Fruit fly (Drosophila melanogaster) whole organism, wandering third instar larva: ENCODE measurements around the gene CG43998.
A peak's percentile ranks its signal among the peaks of the same experiment; 100 is the strongest.

Source experiments
- CrebA ChIP-seq: fragments of 200-800 bp; sonication (Bioruptor generic); optimal IDR thresholded peaks from 2 replicates; lab custom pipeline; 2016; ENCODE audit warnings: missing biosample characterization, mild to moderate bottlenecking, missing genetic modification characterization, borderline replicate concordance
- Dfd ChIP-seq: fragments of >200 bp; optimal IDR thresholded peaks from 2 replicates; lab custom pipeline; 2017; ENCODE audit warnings: missing biosample characterization, missing genetic modification characterization
- HLH106 ChIP-seq: fragments of 200-800 bp; optimal IDR thresholded peaks from 3 replicates; lab custom pipeline; 2019; ENCODE audit warnings: missing biosample characterization, mild to moderate bottlenecking, missing genetic modification characterization, moderate library complexity
- Hr78 ChIP-seq: fragments of >200 bp; optimal IDR thresholded peaks from 2 replicates; lab custom pipeline; 2017; ENCODE audit warnings: missing biosample characterization, missing genetic modification characterization
- N ChIP-seq: fragments of >200 bp; optimal IDR thresholded peaks from 2 replicates; lab custom pipeline; 2018; ENCODE audit warnings: missing biosample characterization, missing external identifiers, missing genetic modification characterization
- Rel ChIP-seq, 2 experiments: fragments of 200-800 bp; sonication (Bioruptor generic) in 1 of 2; optimal IDR thresholded peaks; 2 replicates in 1 of 2; 3 replicates in 1 of 2; lab custom pipeline; 2016 to 2019; ENCODE audit warnings: mild to moderate bottlenecking in 2 of 2, missing biosample characterization in 2 of 2, missing genetic modification characterization in 2 of 2, moderate library complexity in 1 of 2
- Sp1 ChIP-seq: fragments of 200-800 bp; sonication (Bioruptor generic); optimal IDR thresholded peaks from 3 replicates; lab custom pipeline; 2019; ENCODE audit warnings: missing biosample characterization, mild to moderate bottlenecking, missing genetic modification characterization, moderate library complexity
- br ChIP-seq: fragments of 200-800 bp; sonication (Bioruptor generic); optimal IDR thresholded peaks from 2 replicates; lab custom pipeline; 2016; ENCODE audit warnings: missing biosample characterization, missing genetic modification characterization
- brk ChIP-seq: fragments of 200-800 bp; sonication (Bioruptor generic); optimal IDR thresholded peaks from 2 replicates; lab custom pipeline; 2016; ENCODE audit warnings: missing biosample characterization, mild to moderate bottlenecking, missing genetic modification characterization
- dl ChIP-seq, 2 experiments: fragments of 175-275, 200-275 bp in 1 of 2; fragments of 200-275 bp in 1 of 2; sonication (Bioruptor generic); optimal IDR thresholded peaks; lab custom pipeline; 2018; ENCODE audit warnings: mild to moderate bottlenecking in 2 of 2, missing biosample characterization in 2 of 2, missing genetic modification characterization in 2 of 2, moderate library complexity in 2 of 2; ENCODE audit not compliant: partially characterized antibody in 2 of 2, insufficient read depth in 1 of 2
- dsf ChIP-seq: sonication (Bioruptor generic); optimal IDR thresholded peaks from 2 replicates; lab custom pipeline; 2016; ENCODE audit warnings: missing biosample characterization, missing genetic modification characterization, borderline replicate concordance
- ey ChIP-seq: fragments of 200-800 bp; sonication (Bioruptor generic); optimal IDR thresholded peaks from 2 replicates; lab custom pipeline; 2016; ENCODE audit warnings: missing biosample characterization, missing genetic modification characterization
- foxo ChIP-seq, 2 experiments: fragments of 200-800 bp; sonication (Bioruptor generic); optimal IDR thresholded peaks; 2 replicates in 1 of 2; 3 replicates in 1 of 2; lab custom pipeline; 2016 to 2017; ENCODE audit warnings: missing biosample characterization in 2 of 2, missing genetic modification characterization in 2 of 2
- fru ChIP-seq: fragments of 200-800 bp; sonication (Bioruptor generic); optimal IDR thresholded peaks from 3 replicates; lab custom pipeline; 2016; ENCODE audit warnings: missing biosample characterization, mild to moderate bottlenecking, missing genetic modification characterization
- jim ChIP-seq: fragments of 175-275, 200-325 bp; sonication (Bioruptor generic); optimal IDR thresholded peaks from 2 replicates; lab custom pipeline; 2016; ENCODE audit warnings: missing biosample characterization, mild to moderate bottlenecking, missing genetic modification characterization
- lola ChIP-seq: fragments of >200 bp; optimal IDR thresholded peaks from 2 replicates; lab custom pipeline; 2017; ENCODE audit warnings: missing biosample characterization, missing genetic modification characterization
- pan ChIP-seq: fragments of >200 bp; optimal IDR thresholded peaks from 2 replicates; lab custom pipeline; 2017
- sage ChIP-seq: fragments of 200-800 bp; sonication (Bioruptor generic); optimal IDR thresholded peaks from 2 replicates; lab custom pipeline; 2016; ENCODE audit warnings: missing biosample characterization, mild to moderate bottlenecking, missing genetic modification characterization
- sv ChIP-seq: fragments of 200-800 bp; sonication (Bioruptor generic); optimal IDR thresholded peaks from 3 replicates; lab custom pipeline; 2016; ENCODE audit warnings: missing biosample characterization, missing genetic modification characterization
- tai ChIP-seq: sonication (Bioruptor generic); optimal IDR thresholded peaks from 2 replicates; lab custom pipeline; 2016; ENCODE audit warnings: missing biosample characterization, missing genetic modification characterization
- usp ChIP-seq: fragments of >200 bp; optimal IDR thresholded peaks from 2 replicates; lab custom pipeline; 2017; ENCODE audit warnings: missing biosample characterization, missing genetic modification characterization
- woc ChIP-seq: sonication (Bioruptor generic); optimal IDR thresholded peaks from 2 replicates; lab custom pipeline; 2016; ENCODE audit warnings: missing biosample characterization, mild to moderate bottlenecking, missing genetic modification characterization

Gene CG43998

DNA sequence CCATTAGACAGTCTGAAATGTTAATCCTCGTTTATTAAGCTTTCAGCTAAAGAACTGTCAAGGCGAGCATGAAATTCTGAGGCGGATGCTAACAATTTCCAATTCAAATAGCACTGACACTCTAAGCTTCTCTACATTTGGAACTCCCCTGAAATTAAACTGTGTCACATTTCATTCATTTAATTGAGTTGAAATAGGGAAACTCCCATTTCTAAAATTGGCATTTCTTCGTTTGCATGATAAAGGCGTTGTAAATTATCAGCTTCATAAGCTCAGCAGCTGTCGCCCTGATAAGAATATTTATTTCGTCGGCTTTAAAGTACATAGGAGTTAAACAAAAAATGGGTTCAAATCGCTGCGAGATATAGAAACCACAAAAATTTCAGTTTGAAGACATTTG, 43.6 kb downstream of the CG43998 start:
- TF ChIP-seq Rel (GFP tag; optimal IDR thresholded peaks at IDR 0.05; lab: Kevin White, UChicago) = no peak
- TF ChIP-seq Rel (tag; optimal IDR thresholded peaks at IDR 0.05; lab: Kevin White, UChicago) = peak; percentile 99
- no peak for TF ChIP-seq Sp1 (GFP tag; lab: Kevin White, UChicago)

DNA sequence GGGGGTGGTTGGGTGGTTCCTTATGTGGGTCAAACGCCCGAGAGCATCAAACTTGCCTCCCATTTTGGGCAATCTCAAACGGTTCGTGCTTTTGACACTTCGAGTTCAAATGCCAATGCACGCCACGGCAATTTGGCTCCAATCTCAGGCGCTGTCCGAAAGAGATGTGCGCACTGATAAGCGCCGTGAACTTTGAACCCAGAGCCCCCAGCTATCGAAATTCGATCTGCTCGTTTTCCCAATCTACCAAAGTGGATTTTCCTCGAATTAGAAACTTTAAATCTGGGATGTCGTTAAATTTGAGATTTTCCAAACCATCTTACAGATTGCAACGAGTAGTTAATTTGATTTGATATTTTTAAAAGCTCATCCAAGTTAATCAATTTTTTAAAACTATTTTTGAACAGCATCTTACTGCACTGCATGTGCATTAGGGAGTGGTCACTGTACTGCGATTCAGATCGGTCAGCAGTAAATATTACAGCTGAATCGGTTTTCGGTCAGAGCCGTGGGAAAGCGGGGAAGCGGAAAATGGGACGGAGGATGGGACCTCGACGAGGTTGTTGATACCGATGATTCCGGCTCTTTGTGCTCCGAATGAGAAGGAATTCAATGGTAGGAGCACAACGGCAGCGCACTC, 44.6 kb downstream of the CG43998 start:
- TF ChIP-seq fru (peak; percentile 8), usp (GFP tag; lab: Kevin White, UChicago) (no peak)

DNA sequence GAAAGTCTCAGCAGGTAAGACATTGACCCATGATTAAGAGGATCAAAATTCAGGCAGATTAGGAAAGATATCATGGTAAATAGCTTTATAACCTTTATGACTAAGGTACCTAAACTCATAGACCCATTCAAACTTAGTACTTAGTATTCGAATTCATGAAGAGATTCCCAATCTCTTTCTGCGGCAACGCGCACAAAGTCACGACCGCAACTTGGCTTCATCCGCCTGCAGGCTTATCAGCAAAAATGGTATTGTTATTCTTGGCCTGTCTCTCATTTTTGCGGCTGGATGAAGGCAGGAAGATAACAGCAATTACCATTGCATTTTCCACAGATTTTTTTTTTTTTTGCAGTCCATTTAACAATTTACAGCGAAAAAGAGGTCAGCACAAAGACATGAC, 48.5 kb downstream of the CG43998 start:
- TF ChIP-seq br (GFP tag; lab: Kevin White, UChicago) (no peak), Hr78 (GFP tag; lab: Kevin White, UChicago) (no peak), fru (no peak), N (GFP tag; lab: Kevin White, UChicago) (no peak), HLH106 (tag; lab: Kevin White, UChicago) (no peak), pan (no peak), dsf (GFP tag; lab: Kevin White, UChicago) (no peak), tai (GFP tag; lab: Kevin White, UChicago) (no peak), jim (no peak), sv (GFP tag; lab: Kevin White, UChicago) (no peak), brk (no peak), Dfd (GFP tag; lab: Kevin White, UChicago) (no peak), ey (GFP tag; lab: Kevin White, UChicago) (no peak), usp (GFP tag; lab: Kevin White, UChicago) (no peak), lola (GFP tag; lab: Kevin White, UChicago) (no peak), dl (GFP tag; optimal IDR thresholded peaks at IDR 0.05; lab: Kevin White, UChicago; ENCODE audit: insufficient read depth in 1 of 2, partially characterized antibody in 2 of 2) (no peak), woc (GFP tag; lab: Kevin White, UChicago) (no peak), CrebA (GFP tag; lab: Kevin White, UChicago) (no peak), sage (no peak)
- TF ChIP-seq, all 38 proteins: peak for 0

- no peak for TF ChIP-seq foxo (GFP tag; optimal IDR thresholded peaks at IDR 0.05; lab: Kevin White, UChicago)
These were observed 50.4 kb downstream of the CG43998 start for dm6 chr3R:23878318-23878799.
